Fruit fly (Drosophila melanogaster) whole organism, embryonic: ENCODE measurements around the gene CG33654.

Experiments
- B-H2 ChIP-seq: fragments of 200-800 bp; sonication (Bioruptor generic); optimal IDR thresholded peaks from 2 replicates; lab custom pipeline; 2018; ENCODE audit warnings: missing biosample characterization, mild to moderate bottlenecking, missing genetic modification characterization
- Bgb ChIP-seq: fragments of 200-800 bp; sonication (Bioruptor generic); IDR thresholded peaks from 2 replicates; pipeline ENCODE4 v1.3.6; 2022; ENCODE audit warnings: missing biosample characterization, missing genetic modification characterization; ENCODE audit not compliant: partially characterized antibody
- Bteb2 ChIP-seq: fragments of 200-800 bp; sonication (Bioruptor generic); optimal IDR thresholded peaks from 2 replicates; lab custom pipeline; 2016; ENCODE audit warnings: missing biosample characterization, missing genetic modification characterization
- CG10267 ChIP-seq: fragments of 200-800 bp; sonication (Bioruptor generic); optimal IDR thresholded peaks from 2 replicates; lab custom pipeline; 2018; ENCODE audit warnings: missing biosample characterization, mild to moderate bottlenecking, missing genetic modification characterization, moderate library complexity
- CG11085 ChIP-seq: fragments of 200-800 bp; sonication (Bioruptor generic); IDR thresholded peaks from 2 replicates; pipeline ENCODE4 v1.3.6; 2022; ENCODE audit warnings: missing biosample characterization, missing genetic modification characterization
- CG12391 ChIP-seq: fragments of 200-800 bp; sonication (Bioruptor generic); optimal IDR thresholded peaks from 3 replicates; lab custom pipeline; 2018; ENCODE audit warnings: missing biosample characterization, mild to moderate bottlenecking, missing genetic modification characterization, moderate library complexity
- CG12659 ChIP-seq: fragments of 200-800 bp; sonication (Bioruptor generic); optimal IDR thresholded peaks from 3 replicates; lab custom pipeline; 2017; ENCODE audit warnings: mild to moderate bottlenecking, missing biosample characterization, missing genetic modification reagents, missing genetic modification characterization
- CG13296 ChIP-seq: fragments of 200-800 bp; sonication (Bioruptor generic); optimal IDR thresholded peaks from 3 replicates; lab custom pipeline; 2018; ENCODE audit warnings: missing biosample characterization, mild to moderate bottlenecking, missing genetic modification characterization
- CG13775 ChIP-seq: fragments of 200-800 bp; sonication (Bioruptor generic); optimal IDR thresholded peaks from 3 replicates; lab custom pipeline; 2017; ENCODE audit warnings: missing biosample characterization, mild to moderate bottlenecking, missing genetic modification characterization
- CG13894 ChIP-seq: fragments of 200-800 bp; sonication (Bioruptor generic); optimal IDR thresholded peaks from 3 replicates; lab custom pipeline; 2018; ENCODE audit warnings: missing biosample characterization, mild to moderate bottlenecking, missing genetic modification characterization, moderate library complexity
- CG14710 ChIP-seq: fragments of 200-800 bp; sonication (Bioruptor generic); optimal IDR thresholded peaks from 3 replicates; lab custom pipeline; 2019; ENCODE audit warnings: missing biosample characterization, mild to moderate bottlenecking, missing genetic modification characterization, moderate library complexity
- CG14965 ChIP-seq: fragments of 200-800 bp; sonication (Bioruptor generic); optimal IDR thresholded peaks from 2 replicates; lab custom pipeline; 2016; ENCODE audit warnings: missing biosample characterization, missing genetic modification characterization, borderline replicate concordance
- CG15073 ChIP-seq: fragments of 200-800 bp; sonication (Bioruptor generic); optimal IDR thresholded peaks from 2 replicates; lab custom pipeline; 2016; ENCODE audit warnings: missing biosample characterization, missing genetic modification characterization
- CG15514 ChIP-seq: fragments of 200-800 bp; sonication (Bioruptor generic); optimal IDR thresholded peaks from 3 replicates; lab custom pipeline; 2017; ENCODE audit warnings: missing biosample characterization, missing genetic modification characterization, mild to moderate bottlenecking, moderate library complexity, missing genetic modification reagents
- CG1602 ChIP-seq: fragments of 200-800 bp; sonication (Bioruptor generic); optimal IDR thresholded peaks from 3 replicates; lab custom pipeline; 2016; ENCODE audit warnings: missing biosample characterization, missing genetic modification characterization
- CG17829 ChIP-seq: fragments of 200-800 bp; optimal IDR thresholded peaks from 2 replicates; lab custom pipeline; 2019; ENCODE audit warnings: missing biosample characterization, mild to moderate bottlenecking, missing genetic modification characterization, moderate library complexity
- CG17912 ChIP-seq: fragments of 200-800 bp; sonication (Bioruptor generic); optimal IDR thresholded peaks from 2 replicates; lab custom pipeline; 2018; ENCODE audit warnings: missing biosample characterization, mild to moderate bottlenecking, missing genetic modification characterization
- CG2116 ChIP-seq: fragments of 200-800 bp; sonication (Bioruptor generic); optimal IDR thresholded peaks from 3 replicates; lab custom pipeline; 2018; ENCODE audit warnings: missing biosample characterization, mild to moderate bottlenecking, missing genetic modification characterization
- CG2120 ChIP-seq: fragments of 200-800 bp; sonication (Bioruptor generic); optimal IDR thresholded peaks from 3 replicates; lab custom pipeline; 2016; ENCODE audit warnings: missing biosample characterization, missing genetic modification characterization
- CG2678 ChIP-seq: fragments of 200-800 bp; sonication (Bioruptor generic); optimal IDR thresholded peaks from 3 replicates; lab custom pipeline; 2019; ENCODE audit warnings: missing biosample characterization, mild to moderate bottlenecking, missing genetic modification characterization, moderate library complexity
- CG3281 ChIP-seq: fragments of 200-800 bp; sonication (Bioruptor generic); optimal IDR thresholded peaks from 3 replicates; lab custom pipeline; 2017; ENCODE audit warnings: missing biosample characterization, mild to moderate bottlenecking, missing genetic modification characterization
- CG4360 ChIP-seq: fragments of 200-800 bp; sonication (Bioruptor generic); IDR thresholded peaks from 2 replicates; pipeline ENCODE4 v1.3.6; 2022; ENCODE audit warnings: missing biosample characterization, missing genetic modification characterization
- CG6765 ChIP-seq: fragments of 200-800 bp; sonication (Bioruptor generic); optimal IDR thresholded peaks from 3 replicates; lab custom pipeline; 2017; ENCODE audit warnings: missing biosample characterization, mild to moderate bottlenecking, missing genetic modification characterization
- CG6854 ChIP-seq: fragments of 200-800 bp; sonication (Bioruptor generic); optimal IDR thresholded peaks from 3 replicates; lab custom pipeline; 2017; ENCODE audit warnings: missing biosample characterization, mild to moderate bottlenecking, missing genetic modification characterization
- CG8944 ChIP-seq: fragments of 200-800 bp; sonication (Bioruptor generic); optimal IDR thresholded peaks from 3 replicates; lab custom pipeline; 2016; ENCODE audit warnings: missing biosample characterization, missing genetic modification characterization
- CG9609 ChIP-seq: fragments of 200-800 bp; sonication (Bioruptor generic); optimal IDR thresholded peaks from 3 replicates; lab custom pipeline; 2016; ENCODE audit warnings: missing biosample characterization, missing genetic modification characterization
- CHES-1-like ChIP-seq: fragments of 200-800 bp; sonication (Bioruptor generic); optimal IDR thresholded peaks from 2 replicates; lab custom pipeline; 2016; ENCODE audit warnings: missing biosample characterization, missing genetic modification characterization
- D19B ChIP-seq: fragments of 200-800 bp; sonication (Bioruptor generic); optimal IDR thresholded peaks from 2 replicates; lab custom pipeline; 2017; ENCODE audit warnings: missing biosample characterization, mild to moderate bottlenecking, missing genetic modification characterization
- Drgx ChIP-seq: fragments of 200-800 bp; sonication (Bioruptor generic); IDR thresholded peaks from 2 replicates; pipeline ENCODE4 v1.3.6; 2022; ENCODE audit warnings: missing biosample characterization, missing genetic modification characterization
- Ets97D ChIP-seq: fragments of 200-800 bp; sonication (Bioruptor generic); optimal IDR thresholded peaks from 3 replicates; lab custom pipeline; 2016; ENCODE audit warnings: missing biosample characterization, missing genetic modification characterization
- Fer1 ChIP-seq: fragments of 200-800 bp; sonication (Bioruptor generic); optimal IDR thresholded peaks from 2 replicates; lab custom pipeline; 2017; ENCODE audit warnings: missing biosample characterization, mild to moderate bottlenecking, missing genetic modification characterization
- HLHmδ ChIP-seq: fragments of 200-800 bp; sonication (Bioruptor generic); optimal IDR thresholded peaks from 2 replicates; lab custom pipeline; 2018; ENCODE audit warnings: missing biosample characterization, mild to moderate bottlenecking, missing genetic modification characterization, moderate library complexity
- Hsf ChIP-seq: fragments of 200-800 bp; sonication (Bioruptor generic); optimal IDR thresholded peaks from 3 replicates; lab custom pipeline; 2016; ENCODE audit warnings: missing biosample characterization, missing genetic modification characterization
- Med ChIP-seq: fragments of 200-800 bp; sonication (Bioruptor generic); peaks from one replicate; lab custom pipeline; 2016; ENCODE audit warnings: missing biosample characterization, missing genetic modification characterization, mild to moderate bottlenecking, inconsistent platforms, moderate library complexity
- Rx ChIP-seq: fragments of 200-800 bp; sonication (Bioruptor generic); IDR thresholded peaks from 2 replicates; pipeline ENCODE4 v1.3.6; 2022; ENCODE audit warnings: missing biosample characterization, missing genetic modification characterization
- Sry-δ ChIP-seq: fragments of 200-800 bp; sonication (Bioruptor generic); optimal IDR thresholded peaks from 2 replicates; lab custom pipeline; 2016; ENCODE audit warnings: missing biosample characterization, missing genetic modification characterization
- ato ChIP-seq: fragments of 200-800 bp; sonication (Bioruptor generic); IDR thresholded peaks from 2 replicates; pipeline ENCODE4 v1.3.6; 2022; ENCODE audit warnings: missing biosample characterization, missing genetic modification characterization; ENCODE audit not compliant: partially characterized antibody
- cwo ChIP-seq: fragments of 200-800 bp; sonication (Bioruptor generic); optimal IDR thresholded peaks from 3 replicates; lab custom pipeline; 2017; ENCODE audit warnings: missing biosample characterization, missing genetic modification characterization, mild to moderate bottlenecking, moderate library complexity, missing genetic modification reagents
- disco-r ChIP-seq: fragments of 200-800 bp; sonication (Bioruptor generic); optimal IDR thresholded peaks from 2 replicates; lab custom pipeline; 2016; ENCODE audit warnings: missing biosample characterization, missing genetic modification characterization
- gem ChIP-seq: fragments of 200-800 bp; sonication (Bioruptor generic); optimal IDR thresholded peaks from 2 replicates; lab custom pipeline; 2019; ENCODE audit warnings: missing biosample characterization, mild to moderate bottlenecking, missing genetic modification characterization, moderate library complexity
- lmd ChIP-seq: fragments of 200-800 bp; sonication (Bioruptor generic); IDR thresholded peaks from 2 replicates; pipeline ENCODE4 v1.3.6; 2022; ENCODE audit warnings: missing biosample characterization, missing genetic modification characterization
- oc ChIP-seq: fragments of 200-800 bp; sonication (Bioruptor generic); optimal IDR thresholded peaks from 2 replicates; lab custom pipeline; 2018; ENCODE audit warnings: missing biosample characterization, mild to moderate bottlenecking, missing genetic modification characterization, moderate library complexity
- seq ChIP-seq: fragments of 200-800 bp; sonication (Bioruptor generic); IDR thresholded peaks from 2 replicates; pipeline ENCODE4 v1.3.6; 2022; ENCODE audit warnings: missing biosample characterization, missing genetic modification characterization
- stwl ChIP-seq: fragments of 200-800 bp; sonication (Bioruptor generic); optimal IDR thresholded peaks from 3 replicates; lab custom pipeline; 2018; ENCODE audit warnings: missing biosample characterization, mild to moderate bottlenecking, missing genetic modification characterization, moderate library complexity
- sug ChIP-seq: fragments of 200-800 bp; optimal IDR thresholded peaks from 2 replicates; lab custom pipeline; 2019; ENCODE audit warnings: missing biosample characterization, mild to moderate bottlenecking, missing genetic modification characterization, moderate library complexity
- tio ChIP-seq: fragments of 200-800 bp; sonication (Bioruptor generic); optimal IDR thresholded peaks from 2 replicates; lab custom pipeline; 2017; ENCODE audit warnings: missing biosample characterization, missing genetic modification characterization, inconsistent platforms
- tna ChIP-seq: fragments of 200-800 bp; sonication (Bioruptor generic); IDR thresholded peaks from 2 replicates; pipeline ENCODE4 v1.3.6; 2022; ENCODE audit warnings: missing biosample characterization, missing genetic modification characterization; ENCODE audit not compliant: partially characterized antibody
- usp ChIP-seq: fragments of >200 bp; optimal IDR thresholded peaks from 2 replicates; lab custom pipeline; 2017; ENCODE audit warnings: missing biosample characterization, missing genetic modification characterization
- vvl ChIP-seq: fragments of 200-800 bp; sonication (Bioruptor generic); IDR thresholded peaks from 2 replicates; pipeline ENCODE4 v1.3.6; 2022; ENCODE audit warnings: missing biosample characterization, missing genetic modification characterization
- zen ChIP-seq: fragments of 200-800 bp; sonication (Bioruptor generic); optimal IDR thresholded peaks from 3 replicates; lab custom pipeline; 2018; ENCODE audit warnings: missing biosample characterization, mild to moderate bottlenecking, missing genetic modification characterization, moderate library complexity

Gene CG33654

dm6 chr3R:9590952-9591532 lies 8.0 kb upstream of the CG33654 start, which contains the start of the genes bocks and CG8312 (continued):
- TF ChIP-seq CG6854 (GFP tag; lab: Kevin White, UChicago) (peak; percentile 1), CG14710 (tag; lab: Kevin White, UChicago) (peak; percentile 86), vvl (GFP tag; lab: Robert Waterston, UW) (no peak), disco-r (GFP tag; lab: Kevin White, UChicago) (peak; percentile 15), CG6765 (GFP tag; lab: Kevin White, UChicago) (no peak), CG1602 (GFP tag; lab: Kevin White, UChicago) (peak; percentile 31), usp (no peak), D19B (GFP tag; lab: Kevin White, UChicago) (no peak), CG15073 (GFP tag; lab: Kevin White, UChicago) (no peak), Bteb2 (GFP tag; lab: Kevin White, UChicago) (peak; percentile 56), tna (GFP tag; lab: Robert Waterston, UW) (no peak), CG12659 (GFP tag; lab: Kevin White, UChicago) (peak; percentile 89), Rx (no peak), CG17912 (peak; percentile 64), zen (tag; lab: Kevin White, UChicago) (peak; percentile 26), CG13894 (tag; lab: Kevin White, UChicago) (peak; percentile 70), oc (no peak), CG3281 (GFP tag; lab: Kevin White, UChicago) (peak; percentile 19), stwl (tag; lab: Kevin White, UChicago) (peak; percentile 94), tio (GFP tag; lab: Kevin White, UChicago) (no peak), sug (tag; lab: Kevin White, UChicago) (peak; percentile 58), B-H2 (peak; percentile 86), CG14965 (GFP tag; lab: Kevin White, UChicago) (no peak), CG13775 (GFP tag; lab: Kevin White, UChicago) (peak; percentile 26), lmd (no peak), cwo (GFP tag; lab: Kevin White, UChicago) (peak; percentile 23), CG4360 (GFP tag; lab: Robert Waterston, UW) (no peak), Hsf (peak; percentile 55), Bgb (GFP tag; lab: Robert Waterston, UW) (no peak), Ets97D (GFP tag; lab: Kevin White, UChicago) (peak; percentile 88), CG13296 (GFP tag; lab: Kevin White, UChicago) (peak; percentile 42), CG15514 (GFP tag; lab: Kevin White, UChicago) (peak; percentile 80), seq (GFP tag; lab: Robert Waterston, UW) (no peak), CG10267 (tag; lab: Kevin White, UChicago) (peak; percentile 99), CG17829 (tag; lab: Kevin White, UChicago) (peak; percentile 63), HLHmδ (peak; percentile 27), CG2116 (GFP tag; lab: Kevin White, UChicago) (peak; percentile 92), Sry-δ (GFP tag; lab: Kevin White, UChicago) (peak; percentile 99), Fer1 (peak; percentile 48), Drgx (GFP tag; lab: Robert Waterston, UW) (no peak), ato (GFP tag; lab: Robert Waterston, UW) (no peak), CG2678 (tag; lab: Kevin White, UChicago) (peak; percentile 22), CHES-1-like (GFP tag; lab: Kevin White, UChicago) (peak; percentile 85), Med (GFP tag; lab: Kevin White, UChicago) (peak; percentile 94), CG9609 (peak; percentile 59), CG11085 (no peak), CG12391 (tag; lab: Kevin White, UChicago) (peak; percentile 57), gem (tag; lab: Kevin White, UChicago) (peak; percentile 24), CG8944 (GFP tag; lab: Kevin White, UChicago) (peak; percentile 5), CG2120 (peak; percentile 78)
